Fruit fly (Drosophila melanogaster): ENCODE results near the gene MFS18.

- TF ChIP-seq h (optimal IDR thresholded peaks at IDR 0.05) (no peak), Sin3A (optimal IDR thresholded peaks at IDR 0.05) (no peak), Myc (optimal IDR thresholded peaks at IDR 0.05) (no peak), psq (optimal IDR thresholded peaks at IDR 0.05) (no peak), insv (optimal IDR thresholded peaks at IDR 0.05) (no peak), ttk (optimal IDR thresholded peaks at IDR 0.05) (no peak)
Measured at dm6 chr2L:4410855-4411254, 37.6 kb downstream of the MFS18 start, which contains the start of gene CG43055.

Data from Kc167 (cell line).